Fruit fly (Drosophila melanogaster) whole organism, prepupa: ENCODE measurements around the gene trk.

ENCODE experiments used
- Blimp-1 ChIP-seq: fragments of 200-800 bp; sonication (Bioruptor generic); optimal IDR thresholded peaks from 3 replicates; lab custom pipeline; 2017; ENCODE audit warnings: missing biosample characterization, missing genetic modification characterization, mild to moderate bottlenecking, moderate library complexity, missing genetic modification reagents
- CG10631 ChIP-seq: fragments of 200-800 bp; sonication (Bioruptor generic); optimal IDR thresholded peaks from 2 replicates; lab custom pipeline; 2016; ENCODE audit warnings: missing biosample characterization, missing genetic modification characterization
- CG1621 ChIP-seq: fragments of 200-800 bp; sonication (Bioruptor generic); optimal IDR thresholded peaks from 3 replicates; lab custom pipeline; 2018; ENCODE audit warnings: missing biosample characterization, mild to moderate bottlenecking, missing genetic modification characterization
- CG6854 ChIP-seq: fragments of 200-800 bp; sonication (Bioruptor generic); optimal IDR thresholded peaks from 2 replicates; lab custom pipeline; 2017; ENCODE audit warnings: missing biosample characterization, mild to moderate bottlenecking, missing genetic modification characterization
- CG8319 ChIP-seq: fragments of 200-800 bp; sonication (Bioruptor generic); optimal IDR thresholded peaks from 3 replicates; lab custom pipeline; 2016; ENCODE audit warnings: missing biosample characterization, missing genetic modification characterization
- CG9139 ChIP-seq: fragments of 200-800 bp; sonication (Bioruptor generic); optimal IDR thresholded peaks from 3 replicates; lab custom pipeline; 2017; ENCODE audit warnings: missing biosample characterization, mild to moderate bottlenecking, missing genetic modification characterization
- cyc ChIP-seq: fragments of 200-800 bp; sonication (Bioruptor generic); optimal IDR thresholded peaks from 3 replicates; lab custom pipeline; 2016; ENCODE audit warnings: missing biosample characterization, missing genetic modification characterization
- eg ChIP-seq: fragments of 200-800 bp; sonication (Bioruptor generic); IDR thresholded peaks from 3 replicates; pipeline ENCODE4 v1.3.6; 2022; ENCODE audit warnings: missing biosample characterization, missing genetic modification characterization
- ss ChIP-seq, 2 experiments: fragments of 200-800 bp; sonication (Bioruptor generic); optimal IDR thresholded peaks; 2 replicates in 1 of 2; 3 replicates in 1 of 2; lab custom pipeline; 2017 to 2018; ENCODE audit warnings: mild to moderate bottlenecking in 2 of 2, missing biosample characterization in 2 of 2, missing genetic modification characterization in 2 of 2, moderate library complexity in 1 of 2
- topi ChIP-seq: fragments of 200-800 bp; sonication (Bioruptor generic); optimal IDR thresholded peaks from 3 replicates; lab custom pipeline; 2016; ENCODE audit warnings: missing biosample characterization, missing genetic modification characterization

DNA sequence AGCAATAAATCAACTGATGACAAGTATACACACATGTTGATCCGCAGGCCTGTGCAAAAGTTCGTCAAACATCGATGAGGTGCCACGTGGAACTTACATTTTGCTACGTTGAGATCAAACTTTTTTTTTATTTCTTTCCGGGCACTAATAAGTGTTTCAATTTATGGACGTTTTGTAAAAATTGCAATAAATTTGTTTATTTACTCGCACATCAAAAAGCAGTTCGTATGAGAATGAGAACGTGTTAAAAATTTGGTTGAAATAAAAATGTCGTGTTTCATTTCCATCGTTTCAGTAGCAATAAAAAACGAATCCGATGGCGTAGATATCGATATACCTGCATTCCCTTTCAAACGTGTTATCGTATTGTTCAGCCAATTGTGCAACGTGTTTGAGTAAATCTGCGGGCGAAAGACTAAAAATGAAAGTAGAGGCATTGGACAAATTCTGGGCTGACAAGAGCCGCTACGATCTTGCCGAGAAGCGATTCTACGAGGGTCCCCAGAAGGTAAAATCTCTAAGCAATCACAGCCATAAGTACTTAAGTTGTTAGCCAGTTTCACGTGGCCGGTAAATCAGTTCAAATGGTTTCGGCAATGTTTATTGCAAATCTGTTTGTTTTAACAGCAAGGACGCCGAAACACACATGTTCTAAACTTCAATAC, 39.8 kb downstream of the trk start, which contains the start of gene eEF1delta:
- no peak for TF ChIP-seq CG8319
- TF ChIP-seq CG1621 (tag; lab: Kevin White, UChicago), result no peak
- TF ChIP-seq cyc (GFP tag; lab: Kevin White, UChicago), result no peak
- no peak for TF ChIP-seq Blimp-1 (GFP tag; lab: Kevin White, UChicago)
- TF ChIP-seq CG6854, result no peak
- no peak for TF ChIP-seq eg (GFP tag; lab: Robert Waterston, UW)
- no peak for TF ChIP-seq CG10631 (GFP tag; lab: Kevin White, UChicago)
- no peak for TF ChIP-seq ss (GFP tag; optimal IDR thresholded peaks at IDR 0.05; lab: Kevin White, UChicago)
- TF ChIP-seq topi, result no peak
- no peak for TF ChIP-seq CG9139 (GFP tag; lab: Kevin White, UChicago)
